Fruit fly (Drosophila melanogaster): ENCODE results near the gene CG9981.

CG9981 gene

DNA sequence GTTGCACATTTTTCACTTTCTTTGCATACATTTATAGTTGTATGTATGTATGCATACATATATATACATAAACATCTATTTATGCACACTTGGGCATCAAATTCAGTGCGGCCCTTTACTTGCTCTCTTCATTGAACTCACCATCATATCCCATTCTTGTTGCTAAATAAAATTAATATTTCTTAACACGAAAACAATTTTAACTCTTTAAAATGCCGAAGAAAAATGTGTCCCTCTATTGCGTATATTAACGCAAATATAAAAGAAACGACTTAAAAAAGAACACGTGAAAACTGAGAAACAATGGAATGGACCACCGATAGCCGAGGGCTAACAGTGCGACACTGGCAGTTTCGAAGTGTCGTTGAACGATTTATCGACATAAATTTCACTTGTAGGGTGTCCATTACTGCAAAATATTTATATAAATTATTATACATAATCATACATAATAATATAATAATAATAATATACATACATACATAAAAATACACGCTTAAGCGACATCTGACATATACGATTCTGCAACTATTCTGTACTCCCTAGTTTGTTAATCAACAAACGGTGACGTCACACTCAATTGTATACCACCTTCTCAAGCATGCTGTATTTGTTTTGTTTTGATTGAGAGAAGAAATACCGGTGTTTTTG lies 46.1 kb downstream of the CG9981 start, which contains the start of the genes U2af50 and PIG-Q:
TSS of gene U2af50 (minus strand) at position 370 of the 651 bp plus-strand sequence.
TSS of gene PIG-Q (plus strand) at position 474 of the 651 bp plus-strand sequence.
- peak; percentile 86 for TF ChIP-seq CG4820 (GFP tag; optimal IDR thresholded peaks at IDR 0.05)
- TF ChIP-seq CG18011 (GFP tag; optimal IDR thresholded peaks at IDR 0.05), result peak; percentile 62
- TF ChIP-seq crol (GFP tag; IDR thresholded peaks at IDR 0.05), result no peak; the same call in 1 of the 2 replicates
- peak; percentile 23 for TF ChIP-seq Side (GFP tag; optimal IDR thresholded peaks at IDR 0.05)
- peak; percentile 70 for TF ChIP-seq Ravus (GFP tag; IDR thresholded peaks at IDR 0.05)
- TF ChIP-seq Hr3 (GFP tag; optimal IDR thresholded peaks at IDR 0.05), result peak; percentile 94
- TF ChIP-seq CG9817 (tag; optimal IDR thresholded peaks at IDR 0.05), result no peak
- peak; percentile 28 for TF ChIP-seq Sry-δ (GFP tag; optimal IDR thresholded peaks at IDR 0.05)
- TF ChIP-seq Gug (GFP tag; IDR thresholded peaks at IDR 0.05), result no peak; the same call in 2 of the 4 replicates
- TF ChIP-seq Hey (tag; optimal IDR thresholded peaks at IDR 0.05), result no peak
- peak; percentile 91 for TF ChIP-seq Fer1 (GFP tag; optimal IDR thresholded peaks at IDR 0.05)
- peak; percentile 85; the same call in 1 of the 3 replicates for TF ChIP-seq CG3726 (GFP tag; IDR thresholded peaks at IDR 0.05)
- peak; percentile 90; the same call in 2 of the 3 replicates for TF ChIP-seq Aef1 (GFP tag; IDR thresholded peaks at IDR 0.05)
- TF ChIP-seq usp (GFP tag; optimal IDR thresholded peaks at IDR 0.05), result no peak
- TF ChIP-seq chn (GFP tag; optimal IDR thresholded peaks at IDR 0.05), result peak; percentile 56
- TF ChIP-seq D19A (tag; optimal IDR thresholded peaks at IDR 0.05), result peak; percentile 87
- peak; percentile 90 for TF ChIP-seq Asciz (GFP tag; optimal IDR thresholded peaks at IDR 0.05)
- TF ChIP-seq gsb-n (tag; optimal IDR thresholded peaks at IDR 0.05), result no peak
- TF ChIP-seq CG1233 (GFP tag; optimal IDR thresholded peaks at IDR 0.05), result peak; percentile 91
- TF ChIP-seq Dfd (GFP tag; optimal IDR thresholded peaks at IDR 0.05), result no peak
- no peak for TF ChIP-seq ham (GFP tag; IDR thresholded peaks at IDR 0.05)
- peak; percentile 96 for TF ChIP-seq CoRest (tag; optimal IDR thresholded peaks at IDR 0.05)
- TF ChIP-seq en (GFP tag; optimal IDR thresholded peaks at IDR 0.05), result no peak
- TF ChIP-seq Atf6 (GFP tag; IDR thresholded peaks at IDR 0.05), result peak; percentile 88
- TF ChIP-seq GATAe (GFP tag; conservative IDR thresholded peaks at IDR 0.05), result peak; percentile 71
- peak; percentile 93 for TF ChIP-seq CG17359 (tag; optimal IDR thresholded peaks at IDR 0.05)
- peak; percentile 51 for TF ChIP-seq pzg (GFP tag; optimal IDR thresholded peaks at IDR 0.05)
- TF ChIP-seq CG7987 (GFP tag; optimal IDR thresholded peaks at IDR 0.05), result peak; percentile 84
- peak; percentile 76 for TF ChIP-seq CG17802 (tag; optimal IDR thresholded peaks at IDR 0.05)
- TF ChIP-seq trem (tag; optimal IDR thresholded peaks at IDR 0.05), result peak; percentile 94
- TF ChIP-seq HmgZ (tag; optimal IDR thresholded peaks at IDR 0.05), result peak; percentile 94
- peak; percentile 41 for TF ChIP-seq CTCF (GFP tag; optimal IDR thresholded peaks at IDR 0.05)
- no peak for TF ChIP-seq CG12236 (GFP tag; optimal IDR thresholded peaks at IDR 0.05)
- peak; percentile 78 for TF ChIP-seq psq (GFP tag; optimal IDR thresholded peaks at IDR 0.05)
- TF ChIP-seq ase (GFP tag; IDR thresholded peaks at IDR 0.05), result peak; percentile 84
- no peak; the same call in 1 of the 2 replicates for TF ChIP-seq ttk (GFP tag; IDR thresholded peaks at IDR 0.05)
- no peak for TF ChIP-seq D (optimal IDR thresholded peaks at IDR 0.05)
- TF ChIP-seq D (GFP tag; optimal IDR thresholded peaks at IDR 0.05), result peak; percentile 92
- peak; percentile 93 for TF ChIP-seq CG8388 (GFP tag; optimal IDR thresholded peaks at IDR 0.05)
- TF ChIP-seq CG14965 (GFP tag; optimal IDR thresholded peaks at IDR 0.05; ENCODE audit: borderline replicate concordance), result no peak
- TF ChIP-seq CG14667 (GFP tag; IDR thresholded peaks at IDR 0.05), result peak; percentile 92
- TF ChIP-seq Dip2 (GFP tag; IDR thresholded peaks at IDR 0.05), result no peak
- peak; percentile 81 for TF ChIP-seq Hand (GFP tag; optimal IDR thresholded peaks at IDR 0.05)
- TF ChIP-seq zfh2 (GFP tag; optimal IDR thresholded peaks at IDR 0.05), result peak; percentile 67
- TF ChIP-seq CG4328 (GFP tag; optimal IDR thresholded peaks at IDR 0.05), result peak; percentile 82
- peak; percentile 91 for TF ChIP-seq Usf (GFP tag; optimal IDR thresholded peaks at IDR 0.05)
- no peak for TF ChIP-seq zen2 (GFP tag; IDR thresholded peaks at IDR 0.05; ENCODE audit: partially characterized antibody)
- no peak for TF ChIP-seq dimm (GFP tag; IDR thresholded peaks at IDR 0.05)
- TF ChIP-seq CG16815 (GFP tag; optimal IDR thresholded peaks at IDR 0.05), result peak; percentile 87
- peak; percentile 26; the same call in 1 of the 3 replicates for TF ChIP-seq CG6791 (GFP tag; IDR thresholded peaks at IDR 0.05; ENCODE audit: partially characterized antibody)
- TF ChIP-seq CG14860 (GFP tag; IDR thresholded peaks at IDR 0.05; ENCODE audit: partially characterized antibody), result no peak
